Fruit fly (Drosophila melanogaster) whole organism, embryonic: Measurements from ENCODE around the gene CG5139.

Source experiments
- Aef1 ChIP-seq: fragments of 200-800 bp; sonication (Bioruptor generic); IDR thresholded peaks from 3 replicates; pipeline ENCODE4 v1.3.6; 2022; ENCODE audit warnings: missing biosample characterization, missing genetic modification characterization
- Atf-2 ChIP-seq: fragments of 200-800 bp; sonication (Bioruptor generic); optimal IDR thresholded peaks from 2 replicates; lab custom pipeline; 2016; ENCODE audit warnings: missing biosample characterization, missing genetic modification characterization
- Atf6 ChIP-seq: fragments of 200-800 bp; sonication (Bioruptor generic); IDR thresholded peaks from 2 replicates; pipeline ENCODE4 v1.3.6; 2022; ENCODE audit warnings: missing biosample characterization, missing genetic modification characterization
- CG10565 ChIP-seq: fragments of 200-800 bp; sonication (Bioruptor generic); optimal IDR thresholded peaks from 3 replicates; lab custom pipeline; 2016; ENCODE audit warnings: missing biosample characterization, mild to moderate bottlenecking, missing genetic modification characterization
- CG11247 ChIP-seq: fragments of 200-800 bp; sonication (Bioruptor generic); IDR thresholded peaks from 2 replicates; pipeline ENCODE4 v1.3.6; 2022; ENCODE audit warnings: missing biosample characterization, missing genetic modification characterization
- CG12219 ChIP-seq: fragments of 200-800 bp; sonication (Bioruptor generic); optimal IDR thresholded peaks from 3 replicates; lab custom pipeline; 2018; ENCODE audit warnings: missing biosample characterization, mild to moderate bottlenecking, missing genetic modification characterization
- CG12299 ChIP-seq: fragments of 200-800 bp; sonication (Bioruptor generic); optimal IDR thresholded peaks from 2 replicates; lab custom pipeline; 2018; ENCODE audit warnings: missing biosample characterization, mild to moderate bottlenecking, missing genetic modification characterization
- CG13123 ChIP-seq: fragments of 200-800 bp; sonication (Bioruptor generic); optimal IDR thresholded peaks from 2 replicates; lab custom pipeline; 2016; ENCODE audit warnings: missing biosample characterization, missing genetic modification characterization
- CG13296 ChIP-seq: fragments of 200-800 bp; sonication (Bioruptor generic); optimal IDR thresholded peaks from 3 replicates; lab custom pipeline; 2018; ENCODE audit warnings: missing biosample characterization, mild to moderate bottlenecking, missing genetic modification characterization
- CG13775 ChIP-seq: fragments of 200-800 bp; sonication (Bioruptor generic); optimal IDR thresholded peaks from 3 replicates; lab custom pipeline; 2017; ENCODE audit warnings: missing biosample characterization, mild to moderate bottlenecking, missing genetic modification characterization
- CG15011 ChIP-seq: fragments of 200-800 bp; sonication (Bioruptor generic); optimal IDR thresholded peaks from 3 replicates; lab custom pipeline; 2018; ENCODE audit warnings: missing biosample characterization, mild to moderate bottlenecking, missing genetic modification characterization
- CG16815 ChIP-seq: fragments of 200-800 bp; sonication (Bioruptor generic); optimal IDR thresholded peaks from 3 replicates; lab custom pipeline; 2017; ENCODE audit warnings: missing biosample characterization, mild to moderate bottlenecking, missing genetic modification characterization
- CG17186 ChIP-seq: fragments of 200-800 bp; sonication (Bioruptor generic); optimal IDR thresholded peaks from 3 replicates; lab custom pipeline; 2017; ENCODE audit warnings: missing biosample characterization, missing genetic modification reagents, missing genetic modification characterization
- CG32532 ChIP-seq: fragments of 200-800 bp; sonication (Bioruptor generic); IDR thresholded peaks from 2 replicates; pipeline ENCODE4 v1.3.6; 2022; ENCODE audit warnings: missing biosample characterization, missing genetic modification characterization
- CG3838 ChIP-seq: fragments of 200-800 bp; sonication (Bioruptor generic); optimal IDR thresholded peaks from 3 replicates; lab custom pipeline; 2016; ENCODE audit warnings: missing biosample characterization, missing genetic modification characterization
- CG4360 ChIP-seq: fragments of 200-800 bp; sonication (Bioruptor generic); IDR thresholded peaks from 2 replicates; pipeline ENCODE4 v1.3.6; 2022; ENCODE audit warnings: missing biosample characterization, missing genetic modification characterization
- CG43689 ChIP-seq: fragments of 200-800 bp; sonication (Bioruptor generic); IDR thresholded peaks from 2 replicates; pipeline ENCODE4 v1.3.6; 2022; ENCODE audit warnings: missing biosample characterization, missing genetic modification characterization
- CG6854 ChIP-seq: fragments of 200-800 bp; sonication (Bioruptor generic); optimal IDR thresholded peaks from 3 replicates; lab custom pipeline; 2017; ENCODE audit warnings: missing biosample characterization, mild to moderate bottlenecking, missing genetic modification characterization
- CG7372 ChIP-seq: fragments of 200-800 bp; sonication (Bioruptor generic); IDR thresholded peaks from 2 replicates; pipeline ENCODE4 v1.3.6; 2022; ENCODE audit warnings: missing biosample characterization, missing genetic modification characterization
- CG7987 ChIP-seq: fragments of 200-800 bp; sonication (Bioruptor generic); optimal IDR thresholded peaks from 2 replicates; lab custom pipeline; 2018; ENCODE audit warnings: missing biosample characterization, mild to moderate bottlenecking, missing genetic modification characterization, moderate library complexity
- CG8359 ChIP-seq: fragments of 200-800 bp; sonication (Bioruptor generic); optimal IDR thresholded peaks from 2 replicates; lab custom pipeline; 2017; ENCODE audit warnings: missing biosample characterization, mild to moderate bottlenecking, missing genetic modification characterization, borderline replicate concordance
- Doc3 ChIP-seq: fragments of 200-800 bp; sonication (Bioruptor generic); IDR thresholded peaks from 3 replicates; pipeline ENCODE4 v1.3.6; 2022; ENCODE audit warnings: missing biosample characterization, missing genetic modification characterization; ENCODE audit not compliant: partially characterized antibody
- Drgx ChIP-seq: fragments of 200-800 bp; sonication (Bioruptor generic); IDR thresholded peaks from 2 replicates; pipeline ENCODE4 v1.3.6; 2022; ENCODE audit warnings: missing biosample characterization, missing genetic modification characterization
- ERR ChIP-seq: fragments of 200-800 bp; sonication (Bioruptor generic); optimal IDR thresholded peaks from 2 replicates; lab custom pipeline; 2016; ENCODE audit warnings: missing biosample characterization, missing genetic modification characterization
- H2.0 ChIP-seq: fragments of 200-800 bp; sonication (Bioruptor generic); IDR thresholded peaks from 2 replicates; pipeline ENCODE4 v1.3.6; 2022; ENCODE audit warnings: missing biosample characterization, missing genetic modification characterization
- Hsf ChIP-seq: fragments of 200-800 bp; sonication (Bioruptor generic); optimal IDR thresholded peaks from 3 replicates; lab custom pipeline; 2016; ENCODE audit warnings: missing biosample characterization, missing genetic modification characterization
- Jarid2 ChIP-seq: fragments of 200-800 bp; sonication (Bioruptor generic); optimal IDR thresholded peaks from 3 replicates; lab custom pipeline; 2017; ENCODE audit warnings: mild to moderate bottlenecking, missing biosample characterization, missing genetic modification reagents, missing genetic modification characterization
- Lhr ChIP-seq: fragments of 200-800 bp; sonication (Bioruptor generic); optimal IDR thresholded peaks from 3 replicates; lab custom pipeline; 2017; ENCODE audit warnings: mild to moderate bottlenecking, missing biosample characterization, missing genetic modification reagents, missing genetic modification characterization
- Nf-YC ChIP-seq: fragments of 200-800 bp; optimal IDR thresholded peaks from 3 replicates; lab custom pipeline; 2019; ENCODE audit warnings: missing biosample characterization, mild to moderate bottlenecking, missing genetic modification characterization, moderate library complexity
- Ravus ChIP-seq: fragments of 200-800 bp; sonication (Bioruptor generic); IDR thresholded peaks from 2 replicates; pipeline ENCODE4 v1.3.6; 2022; ENCODE audit warnings: missing biosample characterization, missing genetic modification characterization
- Sin3A ChIP-seq: fragments of >200 bp; optimal IDR thresholded peaks from 2 replicates; lab custom pipeline; 2018
- Six4 ChIP-seq: fragments of 200-800 bp; sonication (Bioruptor generic); optimal IDR thresholded peaks from 2 replicates; lab custom pipeline; 2016; ENCODE audit warnings: missing biosample characterization, missing genetic modification characterization
- YL-1 ChIP-seq: fragments of 200-800 bp; sonication (Bioruptor generic); optimal IDR thresholded peaks from 3 replicates; lab custom pipeline; 2017; ENCODE audit warnings: missing biosample characterization, mild to moderate bottlenecking, missing genetic modification characterization
- cg ChIP-seq: fragments of 200-800 bp; sonication (Bioruptor generic); optimal IDR thresholded peaks from 3 replicates; lab custom pipeline; 2019; ENCODE audit warnings: missing biosample characterization, mild to moderate bottlenecking, missing genetic modification characterization, moderate library complexity
- chn ChIP-seq: fragments of 200-800 bp; sonication (Bioruptor generic); optimal IDR thresholded peaks from 2 replicates; lab custom pipeline; 2016; ENCODE audit warnings: missing biosample characterization, missing genetic modification characterization
- fd64A ChIP-seq: fragments of 200-800 bp; sonication (Bioruptor generic); optimal IDR thresholded peaks from 3 replicates; lab custom pipeline; 2018; ENCODE audit warnings: missing biosample characterization, mild to moderate bottlenecking, missing genetic modification characterization
- jing ChIP-seq: fragments of 200-800 bp; sonication (Bioruptor generic); optimal IDR thresholded peaks from 2 replicates; lab custom pipeline; 2018; ENCODE audit warnings: missing biosample characterization, mild to moderate bottlenecking, missing genetic modification characterization
- ken ChIP-seq: fragments of 200-800 bp; sonication (Bioruptor generic); IDR thresholded peaks from 3 replicates; pipeline ENCODE4 v1.3.6; 2022; ENCODE audit warnings: missing biosample characterization, missing genetic modification characterization
- nom ChIP-seq: fragments of 200-800 bp; sonication (Bioruptor generic); optimal IDR thresholded peaks from 2 replicates; lab custom pipeline; 2017; ENCODE audit warnings: missing biosample characterization, missing genetic modification characterization, mild to moderate bottlenecking, moderate library complexity, missing genetic modification reagents
- run ChIP-seq: fragments of 200-800 bp; sonication (Bioruptor generic); optimal IDR thresholded peaks from 3 replicates; lab custom pipeline; 2018; ENCODE audit warnings: missing biosample characterization, mild to moderate bottlenecking, missing genetic modification characterization
- sc ChIP-seq, 3 experiments: fragments of >200 bp in 2 of 3; fragments of 200-800 bp in 1 of 3; sonication (Bioruptor generic) in 1 of 3; optimal IDR thresholded peaks; 2 replicates in 2 of 3; 3 replicates in 1 of 3; lab custom pipeline; 2017; ENCODE audit warnings: mild to moderate bottlenecking in 1 of 3, missing biosample characterization in 1 of 3, missing genetic modification characterization in 1 of 3, missing genetic modification reagents in 1 of 3
- sens-2 ChIP-seq: fragments of 200-800 bp; sonication (Bioruptor generic); IDR thresholded peaks from 2 replicates; pipeline ENCODE4 v1.3.6; 2022; ENCODE audit warnings: missing biosample characterization, missing genetic modification characterization
- seq ChIP-seq: fragments of 200-800 bp; sonication (Bioruptor generic); IDR thresholded peaks from 2 replicates; pipeline ENCODE4 v1.3.6; 2022; ENCODE audit warnings: missing biosample characterization, missing genetic modification characterization
- sna ChIP-seq: fragments of 200-800 bp; sonication (Bioruptor generic); IDR thresholded peaks from 2 replicates; pipeline ENCODE4 v1.3.6; 2022; ENCODE audit warnings: missing biosample characterization, missing genetic modification characterization; ENCODE audit not compliant: partially characterized antibody
- stc ChIP-seq: fragments of 200-800 bp; sonication (Bioruptor generic); IDR thresholded peaks from 2 replicates; pipeline ENCODE4 v1.3.6; 2022; ENCODE audit warnings: missing biosample characterization, missing genetic modification characterization
- tna ChIP-seq: fragments of 200-800 bp; sonication (Bioruptor generic); IDR thresholded peaks from 2 replicates; pipeline ENCODE4 v1.3.6; 2022; ENCODE audit warnings: missing biosample characterization, missing genetic modification characterization; ENCODE audit not compliant: partially characterized antibody
- toy ChIP-seq: fragments of 200-800 bp; sonication (Bioruptor generic); IDR thresholded peaks from 2 replicates; pipeline ENCODE4 v1.3.6; 2022; ENCODE audit warnings: missing biosample characterization, missing genetic modification characterization
- tup ChIP-seq: fragments of 200-800 bp; sonication (Bioruptor generic); optimal IDR thresholded peaks from 2 replicates; lab custom pipeline; 2016; ENCODE audit warnings: missing biosample characterization, mild to moderate bottlenecking, missing genetic modification characterization, moderate library complexity
- unpg ChIP-seq: fragments of 200-800 bp; sonication (Bioruptor generic); optimal IDR thresholded peaks from 3 replicates; lab custom pipeline; 2018; ENCODE audit warnings: missing biosample characterization, mild to moderate bottlenecking, missing genetic modification characterization, moderate library complexity
- wek ChIP-seq: fragments of 200-800 bp; sonication (Bioruptor generic); optimal IDR thresholded peaks from 3 replicates; lab custom pipeline; 2018; ENCODE audit warnings: missing biosample characterization, mild to moderate bottlenecking, missing genetic modification characterization, moderate library complexity
- zfh1 ChIP-seq: fragments of 200-800 bp; sonication (Bioruptor generic); IDR thresholded peaks from 3 replicates; pipeline ENCODE4 v1.3.6; 2022; ENCODE audit warnings: missing biosample characterization, missing genetic modification characterization

The CG5139 gene

dm6 chr2L:1214465-1214864, 15.4 kb upstream of the CG5139 start (continued):
- no peak for TF ChIP-seq CG4360
- no peak for TF ChIP-seq CG10565
- TF ChIP-seq sna (GFP tag; lab: Robert Waterston, UW) = no peak
- no peak for TF ChIP-seq CG7987 (GFP tag; lab: Kevin White, UChicago)
- no peak for TF ChIP-seq Drgx
- no peak for TF ChIP-seq run (tag; lab: Kevin White, UChicago)
- TF ChIP-seq YL-1 (GFP tag; lab: Kevin White, UChicago) = no peak
- TF ChIP-seq wek (GFP tag; lab: Kevin White, UChicago) = no peak
- TF ChIP-seq Ravus (GFP tag; lab: Robert Waterston, UW) = no peak
- TF ChIP-seq Lhr = no peak
- TF ChIP-seq CG13123 = no peak
- TF ChIP-seq CG16815 (GFP tag; lab: Kevin White, UChicago) = no peak
- peak; percentile 49 for TF ChIP-seq Aef1
- TF ChIP-seq CG12219 (GFP tag; lab: Kevin White, UChicago) = peak; percentile 16
- peak; percentile 26 for TF ChIP-seq Six4 (GFP tag; lab: Kevin White, UChicago)
- TF ChIP-seq CG17186 = no peak
- no peak for TF ChIP-seq tup (GFP tag; lab: Kevin White, UChicago)
- TF ChIP-seq CG32532 (GFP tag; lab: Robert Waterston, UW) = peak; percentile 26; the same call in 1 of the 2 replicates
- TF ChIP-seq unpg (GFP tag; lab: Kevin White, UChicago) = peak; percentile 51
- no peak for TF ChIP-seq cg (GFP tag; lab: Kevin White, UChicago)
- no peak for TF ChIP-seq CG8359
- no peak for TF ChIP-seq CG12299 (tag; lab: Kevin White, UChicago)
- TF ChIP-seq ERR (GFP tag; lab: Kevin White, UChicago) = no peak
- TF ChIP-seq zfh1 (GFP tag; lab: Robert Waterston, UW) = peak; percentile 57; the same call in 2 of the 3 replicates
- TF ChIP-seq jing (GFP tag; lab: Kevin White, UChicago) = no peak
- TF ChIP-seq sc (optimal IDR thresholded peaks at IDR 0.05; lab: Kevin White, UChicago) = no peak
- no peak for TF ChIP-seq sc (GFP tag; optimal IDR thresholded peaks at IDR 0.05; lab: Kevin White, UChicago)
- TF ChIP-seq CG3838 = no peak
- TF ChIP-seq H2.0 (GFP tag; lab: Robert Waterston, UW) = 0 out of 2 replicates have a peak, but pooled peaks have one; percentile 9
- no peak for TF ChIP-seq nom (GFP tag; lab: Kevin White, UChicago)
- peak; percentile 17 for TF ChIP-seq CG13296 (GFP tag; lab: Kevin White, UChicago)
- no peak for TF ChIP-seq CG13775 (GFP tag; lab: Kevin White, UChicago)
- TF ChIP-seq ken (GFP tag; lab: Robert Waterston, UW) = 0 out of 3 replicates have a peak, but pooled peaks have one; percentile 46
- TF ChIP-seq chn (GFP tag; lab: Kevin White, UChicago) = no peak
- TF ChIP-seq sens-2 (GFP tag; lab: Robert Waterston, UW) = no peak
- no peak for TF ChIP-seq CG43689 (GFP tag; lab: Robert Waterston, UW)
- TF ChIP-seq CG7372 (GFP tag; lab: Robert Waterston, UW) = no peak
- peak; percentile 29; the same call in 1 of the 2 replicates for TF ChIP-seq seq
- no peak for TF ChIP-seq Nf-YC
- no peak for TF ChIP-seq Atf-2 (GFP tag; lab: Kevin White, UChicago)
- TF ChIP-seq Atf6 (GFP tag; lab: Robert Waterston, UW) = no peak
- no peak for TF ChIP-seq Sin3A (lab: Kevin White, UChicago)
- no peak for TF ChIP-seq toy (GFP tag; lab: Robert Waterston, UW)
- TF ChIP-seq stc = peak; percentile 18; the same call in 1 of the 2 replicates
- TF ChIP-seq CG11247 (GFP tag; lab: Robert Waterston, UW) = peak; percentile 42; the same call in 1 of the 2 replicates
- TF ChIP-seq fd64A = no peak
- TF ChIP-seq Hsf (GFP tag; lab: Kevin White, UChicago) = peak; percentile 31
- TF ChIP-seq CG15011 (GFP tag; lab: Kevin White, UChicago) = no peak
- TF ChIP-seq Doc3 (GFP tag; lab: Robert Waterston, UW) = no peak
- TF ChIP-seq CG6854 (GFP tag; lab: Kevin White, UChicago) = no peak
- TF ChIP-seq tna (GFP tag; lab: Robert Waterston, UW) = no peak
- no peak for TF ChIP-seq Jarid2
